Fruit fly (Drosophila melanogaster) whole organism, prepupa: Measurements from ENCODE around the gene mtTFB2.

Experiments used
- CG10631 ChIP-seq: fragments of 200-800 bp; sonication (Bioruptor generic); optimal IDR thresholded peaks from 2 replicates; lab custom pipeline; 2016; ENCODE audit warnings: missing biosample characterization, missing genetic modification characterization
- CG10669 ChIP-seq: fragments of 200-800 bp; sonication (Bioruptor generic); optimal IDR thresholded peaks from 3 replicates; lab custom pipeline; 2018; ENCODE audit warnings: missing biosample characterization, mild to moderate bottlenecking, missing genetic modification characterization, moderate library complexity
- CG11294 ChIP-seq: fragments of 200-800 bp; sonication (Bioruptor generic); IDR thresholded peaks from 2 replicates; pipeline ENCODE4 v1.3.6; 2022; ENCODE audit warnings: missing biosample characterization, missing genetic modification characterization
- CG11762 ChIP-seq: fragments of 200-800 bp; sonication (Bioruptor generic); optimal IDR thresholded peaks from 3 replicates; lab custom pipeline; 2016; ENCODE audit warnings: missing biosample characterization, missing genetic modification characterization; ENCODE audit not compliant: insufficient read depth
- CG11902 ChIP-seq: fragments of 200-800 bp; sonication (Bioruptor generic); optimal IDR thresholded peaks from 3 replicates; lab custom pipeline; 2016; ENCODE audit warnings: missing biosample characterization, missing genetic modification characterization
- CG15336 ChIP-seq: fragments of 200-800 bp; sonication (Bioruptor generic); IDR thresholded peaks from 2 replicates; pipeline ENCODE4 v1.3.6; 2022; ENCODE audit warnings: missing biosample characterization, missing genetic modification characterization
- CG1621 ChIP-seq: fragments of 200-800 bp; sonication (Bioruptor generic); optimal IDR thresholded peaks from 3 replicates; lab custom pipeline; 2018; ENCODE audit warnings: missing biosample characterization, mild to moderate bottlenecking, missing genetic modification characterization
- CG16779 ChIP-seq: fragments of 200-800 bp; sonication (Bioruptor generic); optimal IDR thresholded peaks from 3 replicates; lab custom pipeline; 2017; ENCODE audit warnings: missing biosample characterization, mild to moderate bottlenecking, missing genetic modification characterization
- CG3032 ChIP-seq: fragments of 200-800 bp; optimal IDR thresholded peaks from 2 replicates; lab custom pipeline; 2019; ENCODE audit warnings: missing biosample characterization, mild to moderate bottlenecking, missing genetic modification characterization, moderate library complexity
- CG31627 ChIP-seq: fragments of 200-800 bp; sonication (Bioruptor generic); optimal IDR thresholded peaks from 3 replicates; lab custom pipeline; 2016; ENCODE audit warnings: missing biosample characterization, missing genetic modification characterization
- CG32006 ChIP-seq: fragments of 200-800 bp; sonication (Bioruptor generic); optimal IDR thresholded peaks from 3 replicates; lab custom pipeline; 2017; ENCODE audit warnings: missing biosample characterization, mild to moderate bottlenecking, missing genetic modification characterization
- CG34406 ChIP-seq: fragments of 200-800 bp; sonication (Bioruptor generic); optimal IDR thresholded peaks from 3 replicates; lab custom pipeline; 2016; ENCODE audit warnings: missing biosample characterization, missing genetic modification characterization
- CG4318 ChIP-seq: fragments of 200-800 bp; sonication (Bioruptor generic); optimal IDR thresholded peaks from 3 replicates; lab custom pipeline; 2017; ENCODE audit warnings: missing biosample characterization, mild to moderate bottlenecking, missing genetic modification characterization
- CG6276 ChIP-seq: fragments of 200-800 bp; sonication (Bioruptor generic); optimal IDR thresholded peaks from 2 replicates; lab custom pipeline; 2017; ENCODE audit warnings: missing biosample characterization, mild to moderate bottlenecking, missing genetic modification characterization
- CG6808 ChIP-seq: fragments of 200-800 bp; sonication (Bioruptor generic); optimal IDR thresholded peaks from 3 replicates; lab custom pipeline; 2017; ENCODE audit warnings: missing biosample characterization, missing genetic modification characterization, mild to moderate bottlenecking, moderate library complexity, missing genetic modification reagents
- CG7368 ChIP-seq: fragments of 200-800 bp; sonication (Bioruptor generic); optimal IDR thresholded peaks from 3 replicates; lab custom pipeline; 2016; ENCODE audit warnings: missing biosample characterization, missing genetic modification characterization
- CG8119 ChIP-seq: fragments of 200-800 bp; sonication (Bioruptor generic); IDR thresholded peaks from 3 replicates; pipeline ENCODE4 v1.3.6; 2022; ENCODE audit warnings: missing biosample characterization, missing genetic modification characterization
- CG8319 ChIP-seq: fragments of 200-800 bp; sonication (Bioruptor generic); optimal IDR thresholded peaks from 3 replicates; lab custom pipeline; 2016; ENCODE audit warnings: missing biosample characterization, missing genetic modification characterization
- CG9139 ChIP-seq: fragments of 200-800 bp; sonication (Bioruptor generic); optimal IDR thresholded peaks from 3 replicates; lab custom pipeline; 2017; ENCODE audit warnings: missing biosample characterization, mild to moderate bottlenecking, missing genetic modification characterization
- Eip75B ChIP-seq: fragments of 200-800 bp; sonication (Bioruptor generic); optimal IDR thresholded peaks from 3 replicates; lab custom pipeline; 2016; ENCODE audit warnings: missing biosample characterization, missing genetic modification characterization
- Eip78C ChIP-seq: fragments of 200-800 bp; sonication (Bioruptor generic); peaks from one replicate; lab custom pipeline; 2016; ENCODE audit warnings: missing biosample characterization, missing genetic modification characterization
- Eip93F ChIP-seq: fragments of 200-800 bp; sonication (Bioruptor generic); optimal IDR thresholded peaks from 2 replicates; lab custom pipeline; 2016; ENCODE audit warnings: missing biosample characterization, mild to moderate bottlenecking, missing genetic modification characterization
- Ets21C ChIP-seq: fragments of 200-800 bp; sonication (Bioruptor generic); optimal IDR thresholded peaks from 3 replicates; lab custom pipeline; 2016; ENCODE audit warnings: missing biosample characterization, missing genetic modification characterization
- Gug ChIP-seq: fragments of 200-800 bp; sonication (Bioruptor generic); IDR thresholded peaks from 2 replicates; pipeline ENCODE4 v1.3.6; 2022; ENCODE audit warnings: missing biosample characterization, missing genetic modification characterization
- Hr38 ChIP-seq: sonication (Bioruptor generic); optimal IDR thresholded peaks from 2 replicates; lab custom pipeline; 2016; ENCODE audit warnings: missing biosample characterization, missing genetic modification characterization
- Hr4 ChIP-seq: fragments of 200-800 bp; sonication (Bioruptor generic); optimal IDR thresholded peaks from 3 replicates; lab custom pipeline; 2016; ENCODE audit warnings: missing biosample characterization, missing genetic modification characterization
- Lpt ChIP-seq: fragments of 200-800 bp; sonication (Bioruptor generic); optimal IDR thresholded peaks from 3 replicates; lab custom pipeline; 2016; ENCODE audit warnings: missing biosample characterization, missing genetic modification characterization
- OdsH ChIP-seq: fragments of 200-800 bp; sonication (Bioruptor generic); optimal IDR thresholded peaks from 3 replicates; lab custom pipeline; 2016; ENCODE audit warnings: missing biosample characterization, missing genetic modification characterization
- Sox14 ChIP-seq: fragments of 200-800 bp; sonication (Bioruptor generic); optimal IDR thresholded peaks from 3 replicates; lab custom pipeline; 2016; ENCODE audit warnings: missing biosample characterization, missing genetic modification characterization
- Sox15 ChIP-seq: fragments of 200-800 bp; sonication (Bioruptor generic); optimal IDR thresholded peaks from 3 replicates; lab custom pipeline; 2016; ENCODE audit warnings: missing biosample characterization, missing genetic modification characterization
- achi ChIP-seq: fragments of 200-800 bp; sonication (Bioruptor generic); optimal IDR thresholded peaks from 3 replicates; lab custom pipeline; 2016; ENCODE audit warnings: missing biosample characterization, missing genetic modification characterization
- acj6 ChIP-seq: fragments of 200-800 bp; sonication (Bioruptor generic); optimal IDR thresholded peaks from 3 replicates; lab custom pipeline; 2016; ENCODE audit warnings: missing biosample characterization, missing genetic modification characterization
- dsx ChIP-seq: fragments of 200-800 bp; optimal IDR thresholded peaks from 3 replicates; lab custom pipeline; 2019; ENCODE audit warnings: missing biosample characterization, mild to moderate bottlenecking, missing genetic modification characterization, moderate library complexity; ENCODE audit not compliant: poor library complexity, severe bottlenecking
- eg ChIP-seq: fragments of 200-800 bp; sonication (Bioruptor generic); IDR thresholded peaks from 3 replicates; pipeline ENCODE4 v1.3.6; 2022; ENCODE audit warnings: missing biosample characterization, missing genetic modification characterization
- esn ChIP-seq: fragments of 200-800 bp; sonication (Bioruptor generic); optimal IDR thresholded peaks from 2 replicates; lab custom pipeline; 2016; ENCODE audit warnings: missing biosample characterization, mild to moderate bottlenecking, missing genetic modification characterization, moderate library complexity
- fkh ChIP-seq: fragments of 200-800 bp; sonication (Bioruptor generic); optimal IDR thresholded peaks from 3 replicates; lab custom pipeline; 2017; ENCODE audit warnings: missing biosample characterization, mild to moderate bottlenecking, missing genetic modification characterization, moderate library complexity
- lz ChIP-seq: fragments of 200-800 bp; sonication (Bioruptor generic); optimal IDR thresholded peaks from 3 replicates; lab custom pipeline; 2016; ENCODE audit warnings: missing biosample characterization, missing genetic modification characterization
- net ChIP-seq: fragments of 200-800 bp; sonication (Bioruptor generic); optimal IDR thresholded peaks from 3 replicates; lab custom pipeline; 2016; ENCODE audit warnings: missing biosample characterization, missing genetic modification characterization
- salr ChIP-seq, 2 experiments: fragments of 200-800 bp; sonication (Bioruptor generic); optimal IDR thresholded peaks; 3 replicates each; lab custom pipeline; 2016 to 2018; ENCODE audit warnings: missing biosample characterization in 2 of 2, missing genetic modification characterization in 2 of 2, mild to moderate bottlenecking in 1 of 2
- ss ChIP-seq, 2 experiments: fragments of 200-800 bp; sonication (Bioruptor generic); optimal IDR thresholded peaks; 2 replicates in 1 of 2; 3 replicates in 1 of 2; lab custom pipeline; 2017 to 2018; ENCODE audit warnings: mild to moderate bottlenecking in 2 of 2, missing biosample characterization in 2 of 2, missing genetic modification characterization in 2 of 2, moderate library complexity in 1 of 2
- topi ChIP-seq: fragments of 200-800 bp; sonication (Bioruptor generic); optimal IDR thresholded peaks from 3 replicates; lab custom pipeline; 2016; ENCODE audit warnings: missing biosample characterization, missing genetic modification characterization
- vri ChIP-seq: fragments of 200-800 bp; sonication (Bioruptor generic); optimal IDR thresholded peaks from 3 replicates; lab custom pipeline; 2016; ENCODE audit warnings: missing biosample characterization, mild to moderate bottlenecking, missing genetic modification characterization

mtTFB2 gene

DNA sequence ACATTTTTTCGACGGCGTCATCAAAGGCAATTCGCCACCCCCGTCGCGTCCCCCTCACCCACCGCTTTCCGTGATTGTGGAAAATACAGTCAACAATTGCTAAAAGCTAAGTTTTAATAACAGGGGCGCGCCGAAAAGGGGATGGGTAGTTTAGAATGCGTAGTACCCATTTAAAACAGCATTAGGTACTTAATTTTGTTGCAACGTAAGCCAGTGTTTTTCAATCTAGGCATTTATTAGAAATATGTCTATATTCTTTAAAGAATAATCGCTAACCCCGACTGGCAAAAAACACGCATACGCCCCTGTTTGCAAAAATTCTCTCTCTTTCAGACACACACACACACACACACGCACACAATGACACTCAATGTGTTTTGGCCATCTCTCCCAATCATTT is 39.5 kb downstream of the mtTFB2 start (continued):
- TF ChIP-seq acj6 (GFP tag; lab: Kevin White, UChicago) (peak; percentile 63), CG8319 (GFP tag; lab: Kevin White, UChicago) (peak; percentile 33), vri (GFP tag; lab: Kevin White, UChicago) (peak; percentile 92), eg (GFP tag; lab: Robert Waterston, UW) (peak; percentile 70), topi (GFP tag; lab: Kevin White, UChicago) (peak; percentile 82), CG6276 (GFP tag; lab: Kevin White, UChicago) (no peak), CG31627 (GFP tag; lab: Kevin White, UChicago) (peak; percentile 92), achi (GFP tag; lab: Kevin White, UChicago) (peak; percentile 56), Eip75B (GFP tag; lab: Kevin White, UChicago) (peak; percentile 50), CG15336 (GFP tag; lab: Robert Waterston, UW) (peak; percentile 53), Ets21C (GFP tag; lab: Kevin White, UChicago) (peak; percentile 88), CG16779 (tag; lab: Kevin White, UChicago) (no peak), CG7368 (GFP tag; lab: Kevin White, UChicago) (peak; percentile 34), CG9139 (GFP tag; lab: Kevin White, UChicago) (no peak), CG8119 (GFP tag; lab: Robert Waterston, UW) (no peak), fkh (GFP tag; lab: Kevin White, UChicago) (peak; percentile 22)

DNA sequence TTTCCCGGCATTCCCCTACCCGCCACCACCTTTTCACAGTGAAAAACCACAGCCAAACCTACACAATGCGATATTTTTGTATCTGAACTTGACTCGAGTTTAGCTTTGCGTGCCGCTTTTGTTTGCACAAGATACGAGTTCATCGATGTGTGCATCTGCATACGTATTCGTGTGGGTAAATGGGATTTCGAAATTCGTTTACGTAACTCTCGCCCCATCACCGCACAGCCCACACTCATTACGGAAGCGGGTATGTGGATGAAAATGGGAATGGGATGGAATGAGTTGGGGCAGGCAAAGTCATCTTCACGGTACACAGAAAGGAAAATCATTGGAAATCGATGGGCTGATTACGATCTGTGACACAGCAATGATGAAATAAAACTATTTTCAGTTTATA is 40.8 kb downstream of the mtTFB2 start:
- no peak for TF ChIP-seq CG11902 (GFP tag; lab: Kevin White, UChicago)
- peak in 1 of 2 experiments; percentile 18 for TF ChIP-seq ss (GFP tag; optimal IDR thresholded peaks at IDR 0.05; lab: Kevin White, UChicago)
- TF ChIP-seq vri (GFP tag; lab: Kevin White, UChicago): peak; percentile 66
- TF ChIP-seq CG6808 (GFP tag; lab: Kevin White, UChicago): no peak
- TF ChIP-seq Sox14 (GFP tag; lab: Kevin White, UChicago): no peak
- no peak for TF ChIP-seq CG8119 (GFP tag; lab: Robert Waterston, UW)
- TF ChIP-seq net (GFP tag; lab: Kevin White, UChicago): no peak
- TF ChIP-seq eg (GFP tag; lab: Robert Waterston, UW): no peak
- TF ChIP-seq Ets21C (GFP tag; lab: Kevin White, UChicago): no peak

DNA sequence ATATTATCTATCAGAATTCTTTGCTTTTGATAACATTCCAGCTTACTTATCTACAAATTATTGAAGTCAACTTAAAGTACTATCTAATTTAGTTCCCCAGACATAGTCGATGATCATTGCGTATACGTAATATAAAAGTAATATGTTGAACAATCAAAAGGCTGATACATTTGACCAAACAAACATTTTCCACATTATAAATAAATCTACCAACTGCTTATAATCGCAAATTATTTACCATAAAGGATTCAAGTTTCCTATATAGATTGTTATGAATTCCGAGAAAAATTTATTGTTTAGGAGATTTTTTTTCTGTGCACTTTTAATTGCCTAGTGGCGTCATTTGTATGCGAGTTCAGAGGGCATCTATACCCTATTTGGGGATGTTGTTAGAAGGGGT is 41.3 kb downstream of the mtTFB2 start:
- TF ChIP-seq Hr38 (GFP tag; lab: Kevin White, UChicago) (no peak), CG4318 (no peak), Eip78C (GFP tag; lab: Kevin White, UChicago) (peak; percentile 75), CG11294 (GFP tag; lab: Robert Waterston, UW) (0 out of 2 replicates have a peak, but pooled peaks have one; percentile 9), CG10669 (GFP tag; lab: Kevin White, UChicago) (peak; percentile 7), CG11902 (GFP tag; lab: Kevin White, UChicago) (no peak), Sox14 (GFP tag; lab: Kevin White, UChicago) (peak; percentile 3), acj6 (GFP tag; lab: Kevin White, UChicago) (peak; percentile 3)

- TF ChIP-seq Eip75B (GFP tag; lab: Kevin White, UChicago) (peak; percentile 89), Lpt (peak; percentile 84), CG1621 (tag; lab: Kevin White, UChicago) (peak; percentile 88), fkh (GFP tag; lab: Kevin White, UChicago) (peak; percentile 79), CG34406 (GFP tag; lab: Kevin White, UChicago) (peak; percentile 87), Gug (GFP tag; lab: Robert Waterston, UW) (peak; percentile 93), lz (GFP tag; lab: Kevin White, UChicago) (peak; percentile 85), Eip93F (peak; percentile 39), CG32006 (GFP tag; lab: Kevin White, UChicago) (peak; percentile 93), CG31627 (GFP tag; lab: Kevin White, UChicago) (peak; percentile 90), Sox14 (GFP tag; lab: Kevin White, UChicago) (peak; percentile 91), Ets21C (GFP tag; lab: Kevin White, UChicago) (peak; percentile 78), salr (GFP tag; optimal IDR thresholded peaks at IDR 0.05; lab: Kevin White, UChicago) (peak; percentile 90 to 91), Hr4 (peak; percentile 91), CG9139 (GFP tag; lab: Kevin White, UChicago) (peak; percentile 77), CG10631 (GFP tag; lab: Kevin White, UChicago) (peak; percentile 95), OdsH (GFP tag; lab: Kevin White, UChicago) (peak; percentile 94), esn (GFP tag; lab: Kevin White, UChicago) (peak; percentile 88), achi (GFP tag; lab: Kevin White, UChicago) (peak; percentile 91), CG3032 (peak; percentile 88), Sox15 (GFP tag; lab: Kevin White, UChicago) (peak; percentile 87), CG8119 (GFP tag; lab: Robert Waterston, UW) (peak; percentile 91), CG11762 (peak; percentile 91), dsx (GFP tag; lab: Kevin White, UChicago) (peak; percentile 85)
Measured at dm6 chr3R:10087206-10087927, 42.0 kb downstream of the mtTFB2 start.
